Worm (Caenorhabditis elegans) whole organism, midembryonic: ENCODE data around the gene copg-1.

Experiments
- T22C8.4 ChIP-seq: fragments of 200-800 bp; sonication (Bioruptor generic); IDR thresholded peaks from 2 replicates; pipeline ENCODE4 v1.3.6; 2022; ENCODE audit warnings: missing genetic modification characterization, missing compliant biosample characterization
- cog-1 ChIP-seq: sonication (generic microtip); optimal IDR thresholded peaks from 2 replicates; lab custom pipeline; 2016; ENCODE audit warnings: missing genetic modification characterization, missing compliant biosample characterization
- flt-1 ChIP-seq: fragments of 200-800 bp; sonication (Bioruptor generic); IDR thresholded peaks from 2 replicates; pipeline ENCODE4 v1.3.6; 2022; ENCODE audit warnings: missing genetic modification characterization, missing compliant biosample characterization
- klf-2 ChIP-seq: fragments of 200-800 bp; sonication (Bioruptor generic); conservative IDR thresholded peaks from 2 replicates; pipeline ENCODE4 v1.3.6; 2022; ENCODE audit warnings: missing genetic modification reagents, missing genetic modification characterization, missing compliant biosample characterization
- med-1 ChIP-seq: sonication (generic microtip); optimal IDR thresholded peaks from 2 replicates; lab custom pipeline; 2017; ENCODE audit warnings: missing genetic modification characterization, mild to moderate bottlenecking, missing compliant biosample characterization, antibody characterized with exemption, missing genetic modification reagents; ENCODE audit not compliant: insufficient read depth
- ref-1 ChIP-seq: fragments of 200-800 bp; sonication (Bioruptor generic); conservative IDR thresholded peaks from 2 replicates; pipeline ENCODE4 v1.3.6; 2022; ENCODE audit warnings: missing genetic modification reagents, missing genetic modification characterization, missing compliant biosample characterization
- tab-1 ChIP-seq: fragments of 200-800 bp; sonication (Bioruptor generic); IDR thresholded peaks from 2 replicates; pipeline ENCODE4 v1.3.6; 2022; ENCODE audit warnings: missing genetic modification characterization, missing compliant biosample characterization
- ztf-23 ChIP-seq: fragments of 200-800 bp; sonication (Bioruptor generic); IDR thresholded peaks from 2 replicates; pipeline ENCODE4 v1.3.6; 2022; ENCODE audit warnings: missing genetic modification reagents, missing genetic modification characterization, missing compliant biosample characterization
- ztf-29 ChIP-seq: fragments of 200-800 bp; sonication (Bioruptor generic); IDR thresholded peaks from 2 replicates; pipeline ENCODE4 v1.3.6; 2022; ENCODE audit warnings: missing genetic modification reagents, missing genetic modification characterization, missing compliant biosample characterization

DNA sequence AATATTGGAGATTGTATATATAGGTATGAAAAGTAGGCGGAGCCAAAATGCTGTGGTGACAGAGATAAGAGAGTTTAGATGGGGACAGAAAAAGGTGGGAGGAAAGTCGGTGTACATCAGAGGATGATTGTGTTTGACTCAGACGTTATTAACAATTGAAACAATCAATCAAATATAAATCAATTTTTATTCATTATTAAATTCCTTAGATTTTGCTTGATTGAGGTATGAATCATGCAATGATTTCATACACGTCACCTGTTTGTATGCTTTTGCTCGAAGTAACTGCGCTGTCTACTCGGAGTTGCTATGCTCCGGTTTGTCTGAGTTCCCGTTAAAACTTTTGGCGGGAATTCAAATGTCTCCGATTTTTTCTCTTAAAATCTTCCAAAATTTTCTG lies 36.6 kb upstream of the copg-1 start, which contains the start of gene C04G2.10:
- no peak for TF ChIP-seq cog-1 (tag; lab: Kevin White, UChicago)
- no peak for TF ChIP-seq klf-2 (GFP tag; lab: Robert Waterston, UW)
- no peak for TF ChIP-seq ztf-29 (GFP tag; lab: Robert Waterston, UW)
- TF ChIP-seq T22C8.4 (GFP tag; lab: Robert Waterston, UW), result no peak
- no peak for TF ChIP-seq flt-1
- no peak for TF ChIP-seq ztf-23 (GFP tag; lab: Robert Waterston, UW)
- no peak for TF ChIP-seq tab-1
- no peak for TF ChIP-seq ref-1 (GFP tag; lab: Robert Waterston, UW)
- no peak for TF ChIP-seq med-1 (GFP tag; lab: Kevin White, UChicago)
